Worm (Caenorhabditis elegans) whole organism, L4 larva: ENCODE data around the gene T10F2.5.
A peak's percentile ranks its signal among the peaks of the same experiment; 100 is the strongest.

Experiments
- F10B5.3 ChIP-seq: sonication (generic microtip); optimal IDR thresholded peaks from 2 replicates; lab custom pipeline; 2016; ENCODE audit warnings: mild to moderate bottlenecking, missing genetic modification characterization, missing compliant biosample characterization
- F44E2.7 ChIP-seq: fragments of 200-800 bp; sonication (Bioruptor generic); IDR thresholded peaks from 2 replicates; pipeline ENCODE4 v2.1.2; 2022; ENCODE audit warnings: missing genetic modification characterization, missing compliant biosample characterization
- Y105C5A.15 ChIP-seq: fragments of 200-800 bp; sonication (Bioruptor generic); IDR thresholded peaks from 2 replicates; pipeline ENCODE4 v1.3.6; 2022; ENCODE audit warnings: missing genetic modification characterization, missing compliant biosample characterization
- ZK337.2 ChIP-seq: fragments of 200-800 bp; sonication (Bioruptor generic); IDR thresholded peaks from 2 replicates; pipeline ENCODE4 v1.3.6; 2022; ENCODE audit warnings: missing genetic modification reagents, missing genetic modification characterization, missing compliant biosample characterization
- aly-2 ChIP-seq: sonication (generic microtip); optimal IDR thresholded peaks from 2 replicates; lab custom pipeline; 2018; ENCODE audit warnings: missing biosample characterization, missing genetic modification characterization
- ama-1 ChIP-seq: fragments of 150-350 bp; optimal IDR thresholded peaks from 2 replicates; lab custom pipeline; 2014; ENCODE audit warnings: inconsistent platforms, mixed read lengths
- ceh-20 ChIP-seq: fragments of 200-800 bp; sonication (Bioruptor generic); IDR thresholded peaks from 2 replicates; pipeline ENCODE4 v1.3.6; 2022; ENCODE audit warnings: missing genetic modification reagents, missing genetic modification characterization, missing compliant biosample characterization
- ceh-32 ChIP-seq: sonication (generic microtip); optimal IDR thresholded peaks from 2 replicates; lab custom pipeline; 2016; ENCODE audit warnings: mild to moderate bottlenecking, missing genetic modification characterization, missing compliant biosample characterization; ENCODE audit not compliant: poor library complexity
- ceh-44 ChIP-seq: fragments of 200-800 bp; sonication (Bioruptor generic); IDR thresholded peaks from 2 replicates; pipeline ENCODE4 v1.3.6; 2022; ENCODE audit warnings: missing genetic modification reagents, missing genetic modification characterization, missing compliant biosample characterization
- ceh-62 ChIP-seq: sonication (generic microtip); optimal IDR thresholded peaks from 2 replicates; lab custom pipeline; 2017; ENCODE audit warnings: missing biosample characterization, missing genetic modification characterization
- ceh-82 ChIP-seq: sonication (generic microtip); optimal IDR thresholded peaks from 2 replicates; lab custom pipeline; 2017; ENCODE audit warnings: missing biosample characterization, missing genetic modification characterization
- ces-1 ChIP-seq: fragments of 150-350 bp; sonication (generic microtip); optimal IDR thresholded peaks from 4 replicates; lab custom pipeline; 2014; ENCODE audit warnings: missing biosample characterization, missing genetic modification reagents, missing genetic modification characterization
- cey-2 ChIP-seq: sonication (generic microtip); optimal IDR thresholded peaks from 3 replicates; lab custom pipeline; 2017; ENCODE audit warnings: missing genetic modification characterization, mild to moderate bottlenecking, missing compliant biosample characterization, antibody characterized with exemption, borderline replicate concordance; ENCODE audit not compliant: insufficient read depth
- daf-16 ChIP-seq, 3 experiments: sonication (generic microtip); optimal IDR thresholded peaks; 2 replicates each; lab custom pipeline; 2016 to 2017; ENCODE audit warnings: missing genetic modification characterization in 3 of 3, missing genetic modification reagents in 3 of 3, mild to moderate bottlenecking in 2 of 3, missing compliant biosample characterization in 2 of 3, missing biosample characterization in 1 of 3, moderate library complexity in 1 of 3
- dmd-6 ChIP-seq: fragments of 200-800 bp; sonication (Bioruptor generic); IDR thresholded peaks from 2 replicates; pipeline ENCODE4 v1.3.6; 2022; ENCODE audit warnings: missing genetic modification reagents, missing genetic modification characterization, missing compliant biosample characterization
- dmd-8 ChIP-seq: fragments of 200-800 bp; sonication (Bioruptor generic); IDR thresholded peaks from 2 replicates; pipeline ENCODE4 v1.3.6; 2022; ENCODE audit warnings: missing genetic modification characterization, missing compliant biosample characterization
- dpl-1 ChIP-seq: fragments of 150-350 bp; optimal IDR thresholded peaks from 2 replicates; lab custom pipeline; 2014; ENCODE audit warnings: missing biosample characterization, missing genetic modification reagents, missing genetic modification characterization
- dve-1 ChIP-seq: sonication (generic microtip); optimal IDR thresholded peaks from 2 replicates; lab custom pipeline; 2017; ENCODE audit warnings: antibody characterized with exemption, mild to moderate bottlenecking, missing genetic modification characterization, missing compliant biosample characterization; ENCODE audit not compliant: insufficient read depth
- fos-1 ChIP-seq: fragments of 150-350 bp; optimal IDR thresholded peaks from 2 replicates; lab custom pipeline; 2014; ENCODE audit warnings: missing biosample characterization, missing genetic modification characterization
- gei-8 ChIP-seq: fragments of 200-800 bp; sonication (Bioruptor generic); optimal IDR thresholded peaks from 2 replicates; lab custom pipeline; 2018; ENCODE audit warnings: mild to moderate bottlenecking, missing genetic modification characterization, missing compliant biosample characterization
- hlh-11 ChIP-seq: fragments of 200-800 bp; sonication (Bioruptor generic); optimal IDR thresholded peaks from 2 replicates; lab custom pipeline; 2018; ENCODE audit warnings: mild to moderate bottlenecking, missing genetic modification characterization, missing compliant biosample characterization
- jun-1 ChIP-seq: fragments of 150-350 bp; optimal IDR thresholded peaks from 2 replicates; lab custom pipeline; 2014; ENCODE audit warnings: missing biosample characterization, missing genetic modification reagents, missing genetic modification characterization
- lin-1 ChIP-seq: fragments of 200-800 bp; sonication (Bioruptor generic); IDR thresholded peaks from 2 replicates; pipeline ENCODE4 v1.3.6; 2022; ENCODE audit warnings: missing genetic modification reagents, missing genetic modification characterization, missing compliant biosample characterization
- lin-15B ChIP-seq: fragments of 150-350 bp; sonication (generic microtip); optimal IDR thresholded peaks from 3 replicates; lab custom pipeline; 2014; ENCODE audit warnings: missing biosample characterization, missing genetic modification characterization
- lin-39 ChIP-seq: fragments of 150-350 bp; optimal IDR thresholded peaks from 2 replicates; lab custom pipeline; 2014; ENCODE audit warnings: missing biosample characterization, missing genetic modification reagents, missing genetic modification characterization
- lir-3 ChIP-seq: sonication (generic microtip); optimal IDR thresholded peaks from 2 replicates; lab custom pipeline; 2016; ENCODE audit warnings: mild to moderate bottlenecking, missing genetic modification characterization, missing compliant biosample characterization
- lsy-2 ChIP-seq, 2 experiments: fragments of 150-350 bp in 1 of 2; sonication (generic microtip) in 1 of 2; optimal IDR thresholded peaks; 2 replicates each; lab custom pipeline; 2014 to 2017; ENCODE audit warnings: missing biosample characterization in 2 of 2, missing genetic modification characterization in 2 of 2
- madf-5 ChIP-seq, 2 experiments: fragments of 200-800 bp; sonication (Bioruptor generic); IDR thresholded peaks; 2 replicates each; pipeline ENCODE4 v1.3.6; 2022; ENCODE audit warnings: missing compliant biosample characterization in 2 of 2, missing genetic modification characterization in 2 of 2
- mdt-29 ChIP-seq: fragments of 200-800 bp; sonication (Bioruptor generic); IDR thresholded peaks from 2 replicates; pipeline ENCODE4 v1.3.6; 2022; ENCODE audit warnings: missing genetic modification reagents, missing genetic modification characterization, missing compliant biosample characterization
- mep-1 ChIP-seq: fragments of 150-350 bp; sonication (generic microtip); optimal IDR thresholded peaks from 3 replicates; lab custom pipeline; 2014; ENCODE audit warnings: missing biosample characterization, missing genetic modification characterization
- mxl-2 ChIP-seq: fragments of 200-800 bp; sonication (Bioruptor generic); conservative IDR thresholded peaks from 2 replicates; pipeline ENCODE4 v1.3.6; 2022; ENCODE audit warnings: missing genetic modification reagents, missing genetic modification characterization, missing compliant biosample characterization
- mxl-3 ChIP-seq: fragments of 200-800 bp; sonication (Bioruptor generic); optimal IDR thresholded peaks from 2 replicates; lab custom pipeline; 2018; ENCODE audit warnings: mild to moderate bottlenecking, missing genetic modification characterization, missing compliant biosample characterization
- nhr-10 ChIP-seq: fragments of 150-350 bp; optimal IDR thresholded peaks from 2 replicates; lab custom pipeline; 2014; ENCODE audit warnings: missing biosample characterization, missing genetic modification characterization
- nhr-102 ChIP-seq: sonication (generic microtip); optimal IDR thresholded peaks from 2 replicates; lab custom pipeline; 2016; ENCODE audit warnings: mild to moderate bottlenecking, missing genetic modification characterization, moderate library complexity, missing compliant biosample characterization
- nhr-237 ChIP-seq: sonication (generic microtip); optimal IDR thresholded peaks from 2 replicates; lab custom pipeline; 2017; ENCODE audit warnings: missing biosample characterization, missing genetic modification characterization
- nhr-28 ChIP-seq: fragments of 150-350 bp; optimal IDR thresholded peaks from 2 replicates; lab custom pipeline; 2014; ENCODE audit warnings: missing biosample characterization, missing genetic modification characterization
- nhr-42 ChIP-seq: fragments of 200-800 bp; sonication (Bioruptor generic); IDR thresholded peaks from 2 replicates; pipeline ENCODE4 v1.3.6; 2022; ENCODE audit warnings: missing genetic modification characterization, missing compliant biosample characterization
- nhr-6 ChIP-seq: fragments of 150-350 bp; optimal IDR thresholded peaks from 2 replicates; lab custom pipeline; 2014; ENCODE audit warnings: missing biosample characterization, missing genetic modification characterization
- nhr-77 ChIP-seq: fragments of 150-350 bp; optimal IDR thresholded peaks from 2 replicates; lab custom pipeline; 2014; ENCODE audit warnings: missing biosample characterization, missing genetic modification characterization
- pha-4 ChIP-seq, 2 experiments: fragments of 150-350 bp in 1 of 2; fragments of 200-800 bp in 1 of 2; sonication (Bioruptor generic) in 1 of 2; IDR thresholded peaks in 1 of 2; optimal IDR thresholded peaks in 1 of 2; 2 replicates each; pipeline versions ENCODE4 v1.3.6 to Lab custom; 2014 to 2022; ENCODE audit warnings: missing genetic modification characterization in 2 of 2, missing genetic modification reagents in 2 of 2, missing biosample characterization in 1 of 2, missing compliant biosample characterization in 1 of 2
- php-3 ChIP-seq: fragments of 200-800 bp; sonication (Bioruptor generic); IDR thresholded peaks from 2 replicates; pipeline ENCODE4 v1.3.6; 2022; ENCODE audit warnings: missing genetic modification reagents, missing genetic modification characterization, missing compliant biosample characterization
- pqm-1 ChIP-seq: sonication (generic microtip); optimal IDR thresholded peaks from 2 replicates; lab custom pipeline; 2017; ENCODE audit warnings: missing biosample characterization, missing genetic modification characterization
- snpc-4 ChIP-seq: fragments of 150-350 bp; optimal IDR thresholded peaks from 2 replicates; lab custom pipeline; 2014; ENCODE audit warnings: missing biosample characterization, missing genetic modification characterization
- tag-97 ChIP-seq: fragments of 200-800 bp; sonication (Bioruptor generic); IDR thresholded peaks from 2 replicates; pipeline ENCODE4 v1.3.6; 2022; ENCODE audit warnings: missing genetic modification characterization, missing compliant biosample characterization
- tra-1 ChIP-seq: fragments of 200-800 bp; sonication (Bioruptor generic); IDR thresholded peaks from 2 replicates; pipeline ENCODE4 v1.3.6; 2022; ENCODE audit warnings: missing genetic modification reagents, missing genetic modification characterization, missing compliant biosample characterization
- unc-130 ChIP-seq: sonication (generic microtip); optimal IDR thresholded peaks from 2 replicates; lab custom pipeline; 2016; ENCODE audit warnings: missing genetic modification reagents, missing genetic modification characterization, missing compliant biosample characterization
- unc-62 ChIP-seq, 3 experiments: fragments of 150-350 bp in 1 of 3; sonication (generic microtip); optimal IDR thresholded peaks in 2 of 3; peaks in 1 of 3; 1 replicate in 1 of 3; 2 replicates in 2 of 3; lab custom pipeline; 2014 to 2017; ENCODE audit warnings: missing biosample characterization in 3 of 3, missing genetic modification characterization in 3 of 3, missing genetic modification reagents in 3 of 3, missing genotype in 1 of 3
- ztf-7 ChIP-seq: fragments of 150-350 bp; optimal IDR thresholded peaks from 2 replicates; lab custom pipeline; 2014; ENCODE audit warnings: missing biosample characterization, missing genetic modification characterization

Gene T10F2.5

DNA sequence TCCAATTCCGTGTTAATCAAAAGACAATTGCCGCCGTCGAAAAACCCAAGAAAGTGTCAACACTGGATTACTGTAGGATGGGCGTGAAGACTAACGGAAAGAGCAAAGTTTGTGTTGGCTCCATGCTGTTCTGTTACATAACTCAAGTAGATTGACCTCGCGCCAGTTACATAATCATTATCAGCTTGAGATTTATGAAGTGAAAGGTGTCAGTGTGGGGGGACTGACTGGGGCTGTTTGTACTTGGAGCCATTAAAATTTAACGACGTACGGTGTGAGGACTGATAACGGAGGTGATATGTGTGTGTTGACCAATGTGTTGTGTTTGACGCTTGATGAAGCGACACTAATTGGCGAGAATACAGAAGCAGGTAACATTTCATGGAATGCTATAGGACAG, 12.7 kb downstream of the T10F2.5 start:
- TF ChIP-seq Y105C5A.15 (GFP tag; lab: Robert Waterston, UW): no peak
- peak; percentile 39 for TF ChIP-seq pqm-1 (tag; lab: Kevin White, UChicago)
- TF ChIP-seq nhr-77 (tag; lab: Kevin White, UChicago): no peak
- TF ChIP-seq ceh-44 (GFP tag; lab: Robert Waterston, UW): no peak
- peak; percentile 65 for TF ChIP-seq hlh-11 (tag; lab: Kevin White, UChicago)
- no peak for TF ChIP-seq tag-97
- TF ChIP-seq tra-1 (GFP tag; lab: Robert Waterston, UW): peak; percentile 78
- TF ChIP-seq daf-16 (GFP tag; optimal IDR thresholded peaks at IDR 0.05; lab: Kevin White, UChicago): no peak
- TF ChIP-seq daf-16 (tag; optimal IDR thresholded peaks at IDR 0.05; lab: Kevin White, UChicago): peak; percentile 86
- TF ChIP-seq nhr-28: peak; percentile 48
- no peak for TF ChIP-seq aly-2 (tag; lab: Kevin White, UChicago)
- no peak for TF ChIP-seq ces-1
- no peak for TF ChIP-seq nhr-237
- peak; percentile 84 for TF ChIP-seq ceh-20 (GFP tag; lab: Robert Waterston, UW)
- no peak for TF ChIP-seq lir-3 (tag; lab: Kevin White, UChicago)
- peak; percentile 33 for TF ChIP-seq mxl-3
- peak; percentile 98 for TF ChIP-seq php-3 (GFP tag; lab: Robert Waterston, UW)
- 0 out of 2 replicates have a peak, but pooled peaks have one; percentile 22 for TF ChIP-seq lin-1 (GFP tag; lab: Robert Waterston, UW)
- TF ChIP-seq dmd-6 (GFP tag; lab: Robert Waterston, UW): peak; percentile 65
- peak; percentile 71 for TF ChIP-seq dve-1
- peak in 1 of 2 experiments; percentile 70 for TF ChIP-seq unc-62 (GFP tag; optimal IDR thresholded peaks at IDR 0.05 in 1 of 2; lab: Kevin White, UChicago)
- no peak for TF ChIP-seq unc-62 (tag; optimal IDR thresholded peaks at IDR 0.05; lab: Kevin White, UChicago)

DNA sequence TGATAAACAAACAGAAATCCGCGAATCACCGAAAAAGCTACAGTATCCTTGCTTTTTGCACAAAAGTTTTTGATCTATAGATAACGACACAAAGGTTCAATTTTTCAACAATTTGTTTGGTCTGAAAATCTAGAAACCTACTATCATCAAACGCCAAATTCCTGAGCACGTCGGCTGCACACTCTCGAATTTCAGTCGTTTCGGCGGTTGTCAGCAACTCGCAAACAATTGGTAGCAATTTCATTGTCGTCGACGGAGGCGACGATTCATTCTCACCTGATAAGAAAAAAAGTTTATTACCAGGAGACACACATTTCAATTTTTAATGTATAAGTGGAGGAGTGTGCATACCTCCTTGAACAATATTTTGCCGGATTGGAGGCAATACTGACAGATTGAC, 13.5 kb downstream of the T10F2.5 start:
- TF ChIP-seq ZK337.2 (GFP tag; lab: Robert Waterston, UW) (no peak), snpc-4 (tag; lab: Kevin White, UChicago) (no peak), dve-1 (peak; percentile 22), daf-16 (GFP tag; optimal IDR thresholded peaks at IDR 0.05; lab: Kevin White, UChicago) (no peak), daf-16 (tag; optimal IDR thresholded peaks at IDR 0.05; lab: Kevin White, UChicago) (peak; percentile 52), ceh-20 (GFP tag; lab: Robert Waterston, UW) (no peak), nhr-42 (no peak), mdt-29 (GFP tag; lab: Robert Waterston, UW) (no peak), cey-2 (tag; lab: Kevin White, UChicago) (no peak), nhr-6 (tag; lab: Kevin White, UChicago) (no peak), gei-8 (GFP tag; lab: Kevin White, UChicago) (no peak), lin-39 (no peak), mxl-2 (GFP tag; lab: Robert Waterston, UW) (no peak), pqm-1 (tag; lab: Kevin White, UChicago) (peak; percentile 42), jun-1 (tag; lab: Kevin White, UChicago) (no peak), ama-1 (no peak), aly-2 (tag; lab: Kevin White, UChicago) (no peak), dpl-1 (GFP tag; lab: Kevin White, UChicago) (no peak), nhr-102 (tag; lab: Kevin White, UChicago) (no peak), ceh-82 (tag; lab: Kevin White, UChicago) (no peak), lsy-2 (tag; optimal IDR thresholded peaks at IDR 0.05; lab: Kevin White, UChicago) (no peak), nhr-237 (no peak), F10B5.3 (tag; lab: Kevin White, UChicago) (no peak), ceh-32 (tag; lab: Kevin White, UChicago) (no peak), mep-1 (no peak), nhr-28 (peak; percentile 17), dmd-8 (GFP tag; lab: Robert Waterston, UW) (no peak), unc-130 (GFP tag; lab: Kevin White, UChicago) (no peak), nhr-10 (tag; lab: Kevin White, UChicago) (no peak), ztf-7 (no peak), ceh-62 (tag; lab: Kevin White, UChicago) (no peak), pha-4 (GFP tag; IDR thresholded peaks at IDR 0.05; lab: Robert Waterston, UW) (no peak), pha-4 (tag; optimal IDR thresholded peaks at IDR 0.05; lab: Kevin White, UChicago) (no peak), lin-15B (no peak), F44E2.7 (GFP tag; lab: Robert Waterston, UW) (no peak), fos-1 (tag; lab: Kevin White, UChicago) (no peak), ceh-44 (GFP tag; lab: Robert Waterston, UW) (no peak), madf-5 (GFP tag; IDR thresholded peaks at IDR 0.05; lab: Robert Waterston, UW) (no peak)
